Worm (Caenorhabditis elegans): Measurements from ENCODE around the gene tos-1.

Gene tos-1

ce11 chrV:9318046-9318445 lies 26.0 kb downstream of the tos-1 start, which contains the start of gene kvs-3 (continued):
- no peak for TF ChIP-seq nhr-67 (tag; optimal IDR thresholded peaks at IDR 0.05)
- no peak for TF ChIP-seq egl-5 (tag; optimal IDR thresholded peaks at IDR 0.05)
- no peak for TF ChIP-seq pha-4 (tag; optimal IDR thresholded peaks at IDR 0.05)
- no peak for TF ChIP-seq nhr-43 (tag; optimal IDR thresholded peaks at IDR 0.05; ENCODE audit: poor library complexity, severe bottlenecking)
- no peak for TF ChIP-seq aly-2 (tag; optimal IDR thresholded peaks at IDR 0.05)
- peak; percentile 65 for TF ChIP-seq lin-39 (tag; optimal IDR thresholded peaks at IDR 0.05)
- TF ChIP-seq ceh-28 (tag; optimal IDR thresholded peaks at IDR 0.05) = no peak
- no peak for TF ChIP-seq nhr-23 (tag; optimal IDR thresholded peaks at IDR 0.05)
- TF ChIP-seq ceh-16 (tag; optimal IDR thresholded peaks at IDR 0.05) = no peak
- TF ChIP-seq hmg-11 (tag; optimal IDR thresholded peaks at IDR 0.05) = peak; percentile 81
- TF ChIP-seq daf-12 (tag; optimal IDR thresholded peaks at IDR 0.05) = no peak
- no peak for TF ChIP-seq lin-15B (tag; optimal IDR thresholded peaks at IDR 0.05)
- TF ChIP-seq nhr-237 (tag; optimal IDR thresholded peaks at IDR 0.05) = no peak

ce11 chrV:9316970-9317369 lies 27.0 kb downstream of the tos-1 start:
- TF ChIP-seq snpc-4 (tag; optimal IDR thresholded peaks at IDR 0.05) (no peak), fkh-10 (GFP tag; optimal IDR thresholded peaks at IDR 0.05) (peak; percentile 59)

ce11 chrV:9314408-9314807 lies 29.6 kb downstream of the tos-1 start:
- TF ChIP-seq ZK546.5 (tag; optimal IDR thresholded peaks at IDR 0.05) (no peak), nhr-23 (tag; optimal IDR thresholded peaks at IDR 0.05) (no peak), fkh-10 (GFP tag; optimal IDR thresholded peaks at IDR 0.05) (no peak), egl-27 (tag; optimal IDR thresholded peaks at IDR 0.05) (no peak), jun-1 (tag; optimal IDR thresholded peaks at IDR 0.05) (no peak), nhr-25 (tag; optimal IDR thresholded peaks at IDR 0.05) (no peak), R02D3.7 (tag; optimal IDR thresholded peaks at IDR 0.05) (no peak), elt-1 (tag; optimal IDR thresholded peaks at IDR 0.05) (no peak)

- TF ChIP-seq snpc-4 (tag; optimal IDR thresholded peaks at IDR 0.05) (no peak), fkh-10 (GFP tag; optimal IDR thresholded peaks at IDR 0.05) (peak; percentile 79)
These were observed 31.6 kb downstream of the tos-1 start for ce11 chrV:9312377-9312776.

ce11 chrV:9305116-9305515 lies 38.9 kb downstream of the tos-1 start, which contains the start of gene F44A2.3:
TSS of gene F44A2.3 (plus strand) at chrV:9305416.
- TF ChIP-seq mml-1 (tag; optimal IDR thresholded peaks at IDR 0.05) (no peak), daf-12 (tag; optimal IDR thresholded peaks at IDR 0.05) (no peak), unc-39 (tag; optimal IDR thresholded peaks at IDR 0.05) (no peak), ceh-9 (tag; optimal IDR thresholded peaks at IDR 0.05) (no peak), nhr-28 (tag; optimal IDR thresholded peaks at IDR 0.05) (no peak), lsy-12 (tag; optimal IDR thresholded peaks at IDR 0.05) (no peak), nhr-237 (tag; optimal IDR thresholded peaks at IDR 0.05) (no peak), sea-2 (GFP tag; optimal IDR thresholded peaks at IDR 0.05) (no peak), zag-1 (tag; optimal IDR thresholded peaks at IDR 0.05) (no peak), eor-1 (tag; optimal IDR thresholded peaks at IDR 0.05) (no peak), ztf-11 (tag; optimal IDR thresholded peaks at IDR 0.05) (no peak), ceh-82 (tag; optimal IDR thresholded peaks at IDR 0.05) (no peak), R02D3.7 (tag; optimal IDR thresholded peaks at IDR 0.05) (no peak), elt-1 (tag; optimal IDR thresholded peaks at IDR 0.05) (no peak), hmg-11 (tag; optimal IDR thresholded peaks at IDR 0.05) (no peak), lin-15B (tag; optimal IDR thresholded peaks at IDR 0.05) (no peak), tbx-2 (tag; optimal IDR thresholded peaks at IDR 0.05) (no peak), nhr-12 (tag; optimal IDR thresholded peaks at IDR 0.05) (no peak), nfya-1 (tag; optimal IDR thresholded peaks at IDR 0.05; ENCODE audit: insufficient read depth) (no peak)

DNA sequence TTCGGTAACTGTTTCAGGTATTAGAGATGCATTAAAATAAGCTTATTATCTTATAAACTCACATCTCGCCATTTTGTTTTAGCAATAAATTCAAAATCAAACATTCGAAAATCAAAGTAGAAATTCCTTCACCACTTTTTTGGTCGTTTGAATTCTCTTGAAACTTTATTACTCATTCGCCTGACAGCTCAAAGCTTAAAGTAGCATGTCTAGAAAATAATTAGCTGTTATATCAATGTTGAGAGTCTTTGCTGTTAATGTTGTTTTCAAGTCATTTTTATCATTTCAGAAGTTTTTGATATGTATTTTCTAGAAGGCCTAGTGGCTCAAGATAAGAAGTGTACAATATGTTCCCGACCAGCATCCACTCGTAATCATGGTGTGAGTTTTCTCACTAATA lies 41.0 kb downstream of the tos-1 start, which contains the start of gene nhr-39:
Gene nhr-39, plus strand, starts transcription at position 301 of the 400 bp plus-strand sequence.
- no peak for TF ChIP-seq ceh-28 (tag; optimal IDR thresholded peaks at IDR 0.05)
- TF ChIP-seq fkh-2 (tag; optimal IDR thresholded peaks at IDR 0.05) = no peak
- no peak for TF ChIP-seq fos-1 (tag; optimal IDR thresholded peaks at IDR 0.05)
- no peak for TF ChIP-seq fkh-10 (GFP tag; optimal IDR thresholded peaks at IDR 0.05)
- TF ChIP-seq daf-12 (tag; optimal IDR thresholded peaks at IDR 0.05) = no peak
- no peak for TF ChIP-seq ceh-9 (tag; optimal IDR thresholded peaks at IDR 0.05)
- TF ChIP-seq mml-1 (tag; optimal IDR thresholded peaks at IDR 0.05) = no peak
- TF ChIP-seq elt-1 (tag; optimal IDR thresholded peaks at IDR 0.05) = no peak
- no peak for TF ChIP-seq ztf-4 (tag; optimal IDR thresholded peaks at IDR 0.05)
- TF ChIP-seq ztf-11 (tag; optimal IDR thresholded peaks at IDR 0.05) = no peak
- TF ChIP-seq jun-1 (tag; optimal IDR thresholded peaks at IDR 0.05) = no peak
- TF ChIP-seq ama-1 (optimal IDR thresholded peaks at IDR 0.05) = no peak
- no peak for TF ChIP-seq R02D3.7 (tag; optimal IDR thresholded peaks at IDR 0.05)
- no peak for TF ChIP-seq ceh-16 (tag; optimal IDR thresholded peaks at IDR 0.05)
- TF ChIP-seq elt-3 (tag; optimal IDR thresholded peaks at IDR 0.05) = no peak
- no peak for TF ChIP-seq lin-15B (tag; optimal IDR thresholded peaks at IDR 0.05)
- TF ChIP-seq nhr-25 (tag; optimal IDR thresholded peaks at IDR 0.05) = no peak
- no peak for TF ChIP-seq pha-4 (tag; optimal IDR thresholded peaks at IDR 0.05)

Data from whole organism, L3 larva.